Fruit fly (Drosophila melanogaster) whole organism, wandering third instar larva: ENCODE results near the gene RpS20.
A peak's percentile ranks its signal among the peaks of the same experiment; 100 is the strongest.

ENCODE experiments used
- Abd-B ChIP-seq: fragments of >200 bp; optimal IDR thresholded peaks from 2 replicates; lab custom pipeline; 2017; ENCODE audit warnings: missing biosample characterization, missing genetic modification characterization
- HLH106 ChIP-seq: fragments of 200-800 bp; optimal IDR thresholded peaks from 3 replicates; lab custom pipeline; 2019; ENCODE audit warnings: missing biosample characterization, mild to moderate bottlenecking, missing genetic modification characterization, moderate library complexity
- Hr78 ChIP-seq: fragments of >200 bp; optimal IDR thresholded peaks from 2 replicates; lab custom pipeline; 2017; ENCODE audit warnings: missing biosample characterization, missing genetic modification characterization
- Mio ChIP-seq: sonication (Bioruptor generic); optimal IDR thresholded peaks from 2 replicates; lab custom pipeline; 2016; ENCODE audit warnings: missing biosample characterization, missing genetic modification characterization
- Myc ChIP-seq: fragments of >200 bp; optimal IDR thresholded peaks from 2 replicates; lab custom pipeline; 2017
- Sp1 ChIP-seq: fragments of 200-800 bp; sonication (Bioruptor generic); optimal IDR thresholded peaks from 3 replicates; lab custom pipeline; 2019; ENCODE audit warnings: missing biosample characterization, mild to moderate bottlenecking, missing genetic modification characterization, moderate library complexity
- brk ChIP-seq: fragments of 200-800 bp; sonication (Bioruptor generic); optimal IDR thresholded peaks from 2 replicates; lab custom pipeline; 2016; ENCODE audit warnings: missing biosample characterization, mild to moderate bottlenecking, missing genetic modification characterization
- fru ChIP-seq: fragments of 200-800 bp; sonication (Bioruptor generic); optimal IDR thresholded peaks from 3 replicates; lab custom pipeline; 2016; ENCODE audit warnings: missing biosample characterization, mild to moderate bottlenecking, missing genetic modification characterization
- lola ChIP-seq: fragments of >200 bp; optimal IDR thresholded peaks from 2 replicates; lab custom pipeline; 2017; ENCODE audit warnings: missing biosample characterization, missing genetic modification characterization
- psq ChIP-seq: fragments of 200-800 bp; sonication (Bioruptor generic); optimal IDR thresholded peaks from 3 replicates; lab custom pipeline; 2017; ENCODE audit warnings: missing biosample characterization, mild to moderate bottlenecking, missing genetic modification characterization, moderate library complexity
- sage ChIP-seq: fragments of 200-800 bp; sonication (Bioruptor generic); optimal IDR thresholded peaks from 2 replicates; lab custom pipeline; 2016; ENCODE audit warnings: missing biosample characterization, mild to moderate bottlenecking, missing genetic modification characterization

dm6 chr3R:20782655-20783105 lies 39.3 kb upstream of the RpS20 start:
- TF ChIP-seq psq (GFP tag; lab: Kevin White, UChicago): peak; percentile 79
- TF ChIP-seq Abd-B (GFP tag; lab: Kevin White, UChicago): no peak
- no peak for TF ChIP-seq lola (GFP tag; lab: Kevin White, UChicago)
- TF ChIP-seq Mio (GFP tag; lab: Kevin White, UChicago): no peak
- no peak for TF ChIP-seq fru (GFP tag; lab: Kevin White, UChicago)
- peak; percentile 84 for TF ChIP-seq sage (GFP tag; lab: Kevin White, UChicago)
- peak; percentile 36 for TF ChIP-seq Sp1 (GFP tag; lab: Kevin White, UChicago)
- TF ChIP-seq Myc (lab: Kevin White, UChicago): no peak
- peak; percentile 3 for TF ChIP-seq HLH106
- TF ChIP-seq Hr78: no peak
- TF ChIP-seq brk (GFP tag; lab: Kevin White, UChicago): peak; percentile 76
